Fruit fly (Drosophila melanogaster) whole organism, prepupa: ENCODE measurements around the gene CG32052.
A peak's percentile ranks its signal among the peaks of the same experiment; 100 is the strongest.

Experiments used
- CG11294 ChIP-seq: fragments of 200-800 bp; sonication (Bioruptor generic); IDR thresholded peaks from 2 replicates; pipeline ENCODE4 v1.3.6; 2022; ENCODE audit warnings: missing biosample characterization, missing genetic modification characterization
- CG1621 ChIP-seq: fragments of 200-800 bp; sonication (Bioruptor generic); optimal IDR thresholded peaks from 3 replicates; lab custom pipeline; 2018; ENCODE audit warnings: missing biosample characterization, mild to moderate bottlenecking, missing genetic modification characterization
- CG16779 ChIP-seq: fragments of 200-800 bp; sonication (Bioruptor generic); optimal IDR thresholded peaks from 3 replicates; lab custom pipeline; 2017; ENCODE audit warnings: missing biosample characterization, mild to moderate bottlenecking, missing genetic modification characterization
- CG3032 ChIP-seq: fragments of 200-800 bp; optimal IDR thresholded peaks from 2 replicates; lab custom pipeline; 2019; ENCODE audit warnings: missing biosample characterization, mild to moderate bottlenecking, missing genetic modification characterization, moderate library complexity
- CG32006 ChIP-seq: fragments of 200-800 bp; sonication (Bioruptor generic); optimal IDR thresholded peaks from 3 replicates; lab custom pipeline; 2017; ENCODE audit warnings: missing biosample characterization, mild to moderate bottlenecking, missing genetic modification characterization
- CG3919 ChIP-seq: fragments of 200-800 bp; sonication (Bioruptor generic); optimal IDR thresholded peaks from 3 replicates; lab custom pipeline; 2016; ENCODE audit warnings: missing biosample characterization, missing genetic modification characterization
- CG4318 ChIP-seq: fragments of 200-800 bp; sonication (Bioruptor generic); optimal IDR thresholded peaks from 3 replicates; lab custom pipeline; 2017; ENCODE audit warnings: missing biosample characterization, mild to moderate bottlenecking, missing genetic modification characterization
- CG6163 ChIP-seq: fragments of 200-800 bp; sonication (Bioruptor generic); IDR thresholded peaks from 3 replicates; pipeline ENCODE4 v1.3.6; 2022; ENCODE audit warnings: missing biosample characterization, missing genetic modification characterization
- CG6276 ChIP-seq: fragments of 200-800 bp; sonication (Bioruptor generic); optimal IDR thresholded peaks from 2 replicates; lab custom pipeline; 2017; ENCODE audit warnings: missing biosample characterization, mild to moderate bottlenecking, missing genetic modification characterization
- CG6792 ChIP-seq: fragments of 200-800 bp; sonication (Bioruptor generic); optimal IDR thresholded peaks from 3 replicates; lab custom pipeline; 2016; ENCODE audit warnings: missing biosample characterization, missing genetic modification characterization
- CG6854 ChIP-seq: fragments of 200-800 bp; sonication (Bioruptor generic); optimal IDR thresholded peaks from 2 replicates; lab custom pipeline; 2017; ENCODE audit warnings: missing biosample characterization, mild to moderate bottlenecking, missing genetic modification characterization
- CG7368 ChIP-seq: fragments of 200-800 bp; sonication (Bioruptor generic); optimal IDR thresholded peaks from 3 replicates; lab custom pipeline; 2016; ENCODE audit warnings: missing biosample characterization, missing genetic modification characterization
- CG8119 ChIP-seq: fragments of 200-800 bp; sonication (Bioruptor generic); IDR thresholded peaks from 3 replicates; pipeline ENCODE4 v1.3.6; 2022; ENCODE audit warnings: missing biosample characterization, missing genetic modification characterization
- CG8632 ChIP-seq: fragments of 200-800 bp; sonication (Bioruptor generic); optimal IDR thresholded peaks from 3 replicates; lab custom pipeline; 2016; ENCODE audit warnings: missing biosample characterization, missing genetic modification characterization
- Eip75B ChIP-seq: fragments of 200-800 bp; sonication (Bioruptor generic); optimal IDR thresholded peaks from 3 replicates; lab custom pipeline; 2016; ENCODE audit warnings: missing biosample characterization, missing genetic modification characterization
- Eip78C ChIP-seq: fragments of 200-800 bp; sonication (Bioruptor generic); peaks from one replicate; lab custom pipeline; 2016; ENCODE audit warnings: missing biosample characterization, missing genetic modification characterization
- Eip93F ChIP-seq: fragments of 200-800 bp; sonication (Bioruptor generic); optimal IDR thresholded peaks from 2 replicates; lab custom pipeline; 2016; ENCODE audit warnings: missing biosample characterization, mild to moderate bottlenecking, missing genetic modification characterization
- Ets21C ChIP-seq: fragments of 200-800 bp; sonication (Bioruptor generic); optimal IDR thresholded peaks from 3 replicates; lab custom pipeline; 2016; ENCODE audit warnings: missing biosample characterization, missing genetic modification characterization
- Hr4 ChIP-seq: fragments of 200-800 bp; sonication (Bioruptor generic); optimal IDR thresholded peaks from 3 replicates; lab custom pipeline; 2016; ENCODE audit warnings: missing biosample characterization, missing genetic modification characterization
- OdsH ChIP-seq: fragments of 200-800 bp; sonication (Bioruptor generic); optimal IDR thresholded peaks from 3 replicates; lab custom pipeline; 2016; ENCODE audit warnings: missing biosample characterization, missing genetic modification characterization
- Sox102F ChIP-seq: fragments of 200-800 bp; sonication (Bioruptor generic); optimal IDR thresholded peaks from 2 replicates; lab custom pipeline; 2016; ENCODE audit warnings: missing biosample characterization, mild to moderate bottlenecking, missing genetic modification characterization
- Sox14 ChIP-seq: fragments of 200-800 bp; sonication (Bioruptor generic); optimal IDR thresholded peaks from 3 replicates; lab custom pipeline; 2016; ENCODE audit warnings: missing biosample characterization, missing genetic modification characterization
- Sox15 ChIP-seq: fragments of 200-800 bp; sonication (Bioruptor generic); optimal IDR thresholded peaks from 3 replicates; lab custom pipeline; 2016; ENCODE audit warnings: missing biosample characterization, missing genetic modification characterization
- achi ChIP-seq: fragments of 200-800 bp; sonication (Bioruptor generic); optimal IDR thresholded peaks from 3 replicates; lab custom pipeline; 2016; ENCODE audit warnings: missing biosample characterization, missing genetic modification characterization
- acj6 ChIP-seq: fragments of 200-800 bp; sonication (Bioruptor generic); optimal IDR thresholded peaks from 3 replicates; lab custom pipeline; 2016; ENCODE audit warnings: missing biosample characterization, missing genetic modification characterization
- dsx ChIP-seq: fragments of 200-800 bp; optimal IDR thresholded peaks from 3 replicates; lab custom pipeline; 2019; ENCODE audit warnings: missing biosample characterization, mild to moderate bottlenecking, missing genetic modification characterization, moderate library complexity; ENCODE audit not compliant: poor library complexity, severe bottlenecking
- eg ChIP-seq: fragments of 200-800 bp; sonication (Bioruptor generic); IDR thresholded peaks from 3 replicates; pipeline ENCODE4 v1.3.6; 2022; ENCODE audit warnings: missing biosample characterization, missing genetic modification characterization
- esn ChIP-seq: fragments of 200-800 bp; sonication (Bioruptor generic); optimal IDR thresholded peaks from 2 replicates; lab custom pipeline; 2016; ENCODE audit warnings: missing biosample characterization, mild to moderate bottlenecking, missing genetic modification characterization, moderate library complexity
- fd59A ChIP-seq: fragments of 200-800 bp; sonication (Bioruptor generic); optimal IDR thresholded peaks from 2 replicates; lab custom pipeline; 2017; ENCODE audit warnings: missing biosample characterization, mild to moderate bottlenecking, missing genetic modification characterization, missing genetic modification reagents
- fd85E ChIP-seq: fragments of 200-800 bp; sonication (Bioruptor generic); optimal IDR thresholded peaks from 3 replicates; lab custom pipeline; 2016; ENCODE audit warnings: missing biosample characterization, missing genetic modification characterization
- lz ChIP-seq: fragments of 200-800 bp; sonication (Bioruptor generic); optimal IDR thresholded peaks from 3 replicates; lab custom pipeline; 2016; ENCODE audit warnings: missing biosample characterization, missing genetic modification characterization
- net ChIP-seq: fragments of 200-800 bp; sonication (Bioruptor generic); optimal IDR thresholded peaks from 3 replicates; lab custom pipeline; 2016; ENCODE audit warnings: missing biosample characterization, missing genetic modification characterization
- pdm3 ChIP-seq: fragments of 200-800 bp; sonication (Bioruptor generic); optimal IDR thresholded peaks from 3 replicates; lab custom pipeline; 2016; ENCODE audit warnings: missing biosample characterization, missing genetic modification characterization
- spab ChIP-seq: fragments of 200-800 bp; sonication (Bioruptor generic); optimal IDR thresholded peaks from 2 replicates; lab custom pipeline; 2017; ENCODE audit warnings: missing biosample characterization, mild to moderate bottlenecking, missing genetic modification characterization, missing genetic modification reagents
- topi ChIP-seq: fragments of 200-800 bp; sonication (Bioruptor generic); optimal IDR thresholded peaks from 3 replicates; lab custom pipeline; 2016; ENCODE audit warnings: missing biosample characterization, missing genetic modification characterization

CG32052 gene

dm6 chr3L:9838534-9838933 is 51.7 kb downstream of the CG32052 start, which contains the start of gene Cdk8 (continued):
- TF ChIP-seq fd85E (GFP tag; lab: Kevin White, UChicago) (no peak), CG32006 (GFP tag; lab: Kevin White, UChicago) (no peak), Sox102F (no peak), CG11294 (no peak), fd59A (GFP tag; lab: Kevin White, UChicago) (no peak), spab (GFP tag; lab: Kevin White, UChicago) (no peak), esn (GFP tag; lab: Kevin White, UChicago) (peak; percentile 50), CG16779 (tag; lab: Kevin White, UChicago) (no peak), Eip75B (GFP tag; lab: Kevin White, UChicago) (no peak), eg (no peak), CG8119 (no peak), CG1621 (no peak), OdsH (GFP tag; lab: Kevin White, UChicago) (no peak), CG4318 (GFP tag; lab: Kevin White, UChicago) (no peak), Eip93F (GFP tag; lab: Kevin White, UChicago) (no peak), CG3032 (peak; percentile 33), CG6276 (GFP tag; lab: Kevin White, UChicago) (no peak), CG3919 (GFP tag; lab: Kevin White, UChicago) (no peak), pdm3 (GFP tag; lab: Kevin White, UChicago) (no peak), Eip78C (peak; percentile 67)

dm6 chr3L:9840710-9841109 is 53.9 kb downstream of the CG32052 start:
- TF ChIP-seq CG8632 (GFP tag; lab: Kevin White, UChicago) (no peak), CG3919 (GFP tag; lab: Kevin White, UChicago) (no peak), Sox15 (GFP tag; lab: Kevin White, UChicago) (no peak), Hr4 (GFP tag; lab: Kevin White, UChicago) (no peak), CG6163 (GFP tag; lab: Robert Waterston, UW) (no peak), net (GFP tag; lab: Kevin White, UChicago) (no peak), CG6854 (GFP tag; lab: Kevin White, UChicago) (no peak), lz (GFP tag; lab: Kevin White, UChicago) (no peak), achi (GFP tag; lab: Kevin White, UChicago) (no peak), Eip75B (GFP tag; lab: Kevin White, UChicago) (no peak), acj6 (GFP tag; lab: Kevin White, UChicago) (no peak), CG1621 (no peak), Eip93F (GFP tag; lab: Kevin White, UChicago) (no peak), Ets21C (GFP tag; lab: Kevin White, UChicago) (no peak), fd59A (GFP tag; lab: Kevin White, UChicago) (no peak)

DNA sequence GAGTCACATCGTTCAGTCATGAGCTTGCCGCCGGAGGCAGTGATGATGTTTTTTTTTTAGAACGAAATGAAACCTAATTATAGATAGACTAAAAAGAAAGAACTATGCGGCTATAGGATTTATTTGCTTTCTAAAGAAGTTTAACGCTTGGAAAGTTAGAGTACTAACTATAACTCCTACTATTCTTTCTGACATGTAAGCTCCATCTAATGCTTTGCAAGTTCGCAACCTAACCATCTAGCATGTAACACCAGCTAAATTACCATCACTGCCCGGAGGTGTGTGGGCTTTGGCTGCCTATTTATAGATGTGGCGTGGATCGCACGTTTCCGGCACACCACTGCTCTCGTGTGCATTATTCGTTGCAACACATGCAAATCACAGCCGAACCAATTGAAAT is 55.2 kb downstream of the CG32052 start:
- no peak for TF ChIP-seq CG7368 (GFP tag; lab: Kevin White, UChicago)
- no peak for TF ChIP-seq achi (GFP tag; lab: Kevin White, UChicago)
- no peak for TF ChIP-seq dsx (GFP tag; lab: Kevin White, UChicago)
- TF ChIP-seq CG32006 (GFP tag; lab: Kevin White, UChicago) = no peak

DNA sequence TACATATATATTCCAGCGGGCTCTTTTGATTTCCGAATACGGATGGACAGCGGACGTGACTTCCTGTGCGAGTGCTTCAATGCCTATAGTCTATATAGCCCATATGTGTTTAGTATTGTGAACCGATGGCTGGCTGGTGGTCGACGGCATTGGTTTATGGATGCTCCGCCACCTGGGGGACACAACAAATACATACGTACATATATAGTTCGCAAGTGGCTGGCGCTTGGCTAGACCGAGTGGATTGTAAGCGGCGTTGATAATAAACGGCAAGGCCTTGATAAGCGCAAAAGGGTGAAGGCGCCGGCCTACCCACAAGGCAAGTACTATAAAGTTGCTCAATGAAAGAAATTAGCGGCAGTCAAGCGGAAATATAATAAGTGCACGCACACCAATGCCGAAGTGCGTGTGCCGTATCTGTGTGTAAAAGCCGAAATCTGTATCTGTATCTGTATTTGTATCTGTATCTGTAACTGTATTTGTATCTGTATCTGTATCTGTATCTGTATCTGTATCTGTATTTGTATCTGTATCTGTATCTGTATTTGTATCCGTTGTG is 59.2 kb downstream of the CG32052 start:
- TF ChIP-seq CG3032 (no peak), Sox15 (GFP tag; lab: Kevin White, UChicago) (no peak), Sox14 (GFP tag; lab: Kevin White, UChicago) (no peak), CG8119 (no peak), CG6792 (GFP tag; lab: Kevin White, UChicago) (no peak), topi (no peak)
